Worm (Caenorhabditis elegans): ENCODE measurements around the gene aakb-1.
A peak's percentile ranks its signal among the peaks of the same experiment; 100 is the strongest.

aakb-1 gene

ce11 chrX:13744543-13745113 is 10.9 kb upstream of the aakb-1 start:
- TF ChIP-seq nhr-80 (tag; optimal IDR thresholded peaks at IDR 0.05) (peak; percentile 58), ceh-100 (GFP tag; IDR thresholded peaks at IDR 0.05) (no peak), somi-1 (GFP tag; optimal IDR thresholded peaks at IDR 0.05) (peak; percentile 88), snpc-3.4 (tag; optimal IDR thresholded peaks at IDR 0.05) (no peak), mes-4 (tag; optimal IDR thresholded peaks at IDR 0.05) (no peak), K12H6.12 (tag; optimal IDR thresholded peaks at IDR 0.05) (no peak), hmg-1.2 (GFP tag; IDR thresholded peaks at IDR 0.05) (no peak), ztf-26 (tag; optimal IDR thresholded peaks at IDR 0.05) (peak; percentile 27), lin-40 (tag; optimal IDR thresholded peaks at IDR 0.05) (peak; percentile 57)

- TF ChIP-seq mxl-1 (tag; optimal IDR thresholded peaks at IDR 0.05) (no peak), nhr-179 (tag; optimal IDR thresholded peaks at IDR 0.05) (no peak), nhr-90 (tag; optimal IDR thresholded peaks at IDR 0.05) (no peak), hlh-12 (tag; optimal IDR thresholded peaks at IDR 0.05) (no peak), madf-6 (GFP tag; IDR thresholded peaks at IDR 0.05) (no peak), hmg-1.2 (GFP tag; IDR thresholded peaks at IDR 0.05) (no peak)
These were observed 10.0 kb upstream of the aakb-1 start for ce11 chrX:13745558-13745957.

ce11 chrX:13746231-13746630 is 9.3 kb upstream of the aakb-1 start:
- TF ChIP-seq rec-8 (tag; optimal IDR thresholded peaks at IDR 0.05) (no peak), nhr-80 (tag; optimal IDR thresholded peaks at IDR 0.05) (peak; percentile 79), unc-62 (GFP tag; optimal IDR thresholded peaks at IDR 0.05) (peak; percentile 76), B0336.3 (GFP tag; IDR thresholded peaks at IDR 0.05) (no peak), bed-1 (GFP tag; IDR thresholded peaks at IDR 0.05) (no peak), lin-26 (GFP tag; IDR thresholded peaks at IDR 0.05) (no peak), ama-1 (optimal IDR thresholded peaks at IDR 0.05) (no peak), ama-1 (GFP tag; optimal IDR thresholded peaks at IDR 0.05) (no peak), fkh-3 (tag; optimal IDR thresholded peaks at IDR 0.05) (no peak), Y53G8AR.9 (GFP tag; conservative IDR thresholded peaks at IDR 0.05) (no peak), die-1 (tag; optimal IDR thresholded peaks at IDR 0.05) (no peak), B0019.2 (GFP tag; conservative IDR thresholded peaks at IDR 0.05) (no peak), nfyb-1 (GFP tag; IDR thresholded peaks at IDR 0.05) (no peak), madf-6 (GFP tag; IDR thresholded peaks at IDR 0.05) (no peak), rpc-1 (optimal IDR thresholded peaks at IDR 0.05) (no peak), rpc-1 (tag; optimal IDR thresholded peaks at IDR 0.05) (no peak), F49E8.2 (tag; optimal IDR thresholded peaks at IDR 0.05; ENCODE audit: insufficient read depth) (no peak)

- TF ChIP-seq dox-1 (GFP tag; IDR thresholded peaks at IDR 0.05): 0 out of 2 replicates have a peak, but pooled peaks have one; percentile 33
- TF ChIP-seq ceh-58 (GFP tag; IDR thresholded peaks at IDR 0.05): 0 out of 2 replicates have a peak, but pooled peaks have one; percentile 32
- no peak for TF ChIP-seq F37B4.10 (GFP tag; IDR thresholded peaks at IDR 0.05)
- TF ChIP-seq let-607 (tag; optimal IDR thresholded peaks at IDR 0.05): peak in 1 of 2 experiments; percentile 10
- TF ChIP-seq nhr-80 (tag; optimal IDR thresholded peaks at IDR 0.05): peak; percentile 2
These were observed 8.8 kb upstream of the aakb-1 start, which contains the start of gene nhr-71 for ce11 chrX:13746661-13747365. Gene nhr-71, plus strand, starts transcription at chrX:13747315.
